Worm (Caenorhabditis elegans): ENCODE data around the gene nlp-23.

nlp-23 gene

DNA sequence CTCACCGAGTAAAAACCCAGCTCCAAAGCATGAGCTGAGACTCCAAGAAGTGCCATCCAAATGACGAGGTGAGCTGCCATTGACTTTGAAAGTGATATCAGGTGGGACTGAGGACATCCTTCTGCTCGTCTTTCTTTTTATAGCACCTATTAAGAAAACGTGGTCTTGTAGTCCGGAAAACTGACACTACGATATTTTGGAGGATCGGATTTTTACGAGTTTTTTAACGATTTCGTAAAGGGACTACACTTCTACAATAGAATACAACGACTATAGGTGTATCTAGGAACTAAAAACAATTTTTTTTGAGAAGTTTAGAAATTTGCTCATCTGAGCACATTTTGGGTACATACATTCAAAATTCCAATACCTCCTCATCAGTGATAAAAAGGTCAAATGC is at the start of gene nlp-23:
Gene nlp-23, minus strand, starts transcription at position 101 of the 400 bp plus-strand sequence.
- TF ChIP-seq unc-86 (tag; optimal IDR thresholded peaks at IDR 0.05) (no peak), ztf-4 (tag; optimal IDR thresholded peaks at IDR 0.05) (no peak), fos-1 (tag; optimal IDR thresholded peaks at IDR 0.05) (no peak), mdl-1 (tag; optimal IDR thresholded peaks at IDR 0.05) (no peak), C34B4.2 (tag; optimal IDR thresholded peaks at IDR 0.05) (no peak)

DNA sequence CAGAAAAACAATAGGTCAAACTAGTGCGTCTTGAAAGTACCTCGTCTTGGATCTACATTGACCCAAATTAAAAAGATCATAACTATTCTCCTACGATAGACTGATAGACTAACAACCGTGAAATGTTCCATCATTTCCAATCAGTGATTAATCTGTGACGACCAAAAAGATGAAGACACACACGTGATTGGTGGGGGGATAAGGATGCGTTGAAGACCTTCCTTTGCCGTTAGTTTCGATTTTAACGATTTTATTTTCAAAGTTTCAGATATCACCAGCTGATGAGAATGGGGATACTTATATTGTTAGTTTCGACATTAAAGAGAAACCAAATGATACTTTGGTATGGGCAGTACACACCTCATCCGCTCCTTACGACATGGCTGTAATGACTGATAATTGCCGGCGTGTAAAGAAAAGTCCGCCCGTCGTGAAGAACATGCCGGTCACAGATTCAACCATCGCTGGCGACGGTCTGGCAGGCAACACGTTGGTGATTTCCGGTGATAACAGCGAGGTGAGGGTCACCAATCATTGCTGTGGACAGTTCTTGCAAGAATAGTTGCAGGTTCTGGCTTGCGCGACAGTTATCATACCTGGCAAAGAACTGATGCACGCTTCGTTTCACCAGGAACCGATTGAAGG is 44.3 kb upstream of the nlp-23 start:
- TF ChIP-seq grh-1 (GFP tag; IDR thresholded peaks at IDR 0.05) (no peak), irx-1 (tag; optimal IDR thresholded peaks at IDR 0.05) (no peak), lsy-2 (tag; optimal IDR thresholded peaks at IDR 0.05) (no peak), fos-1 (tag; optimal IDR thresholded peaks at IDR 0.05) (no peak), nhr-71 (tag; optimal IDR thresholded peaks at IDR 0.05) (peak; percentile 5), C34B4.2 (tag; optimal IDR thresholded peaks at IDR 0.05) (no peak), egl-13 (tag; optimal IDR thresholded peaks at IDR 0.05) (no peak), nhr-85 (tag) (peak; percentile 83), mef-2 (tag; optimal IDR thresholded peaks at IDR 0.05) (no peak), elt-3 (tag; optimal IDR thresholded peaks at IDR 0.05) (peak in 1 of 6 experiments; percentile 54), blmp-1 (tag; optimal IDR thresholded peaks at IDR 0.05) (peak; percentile 79)

DNA sequence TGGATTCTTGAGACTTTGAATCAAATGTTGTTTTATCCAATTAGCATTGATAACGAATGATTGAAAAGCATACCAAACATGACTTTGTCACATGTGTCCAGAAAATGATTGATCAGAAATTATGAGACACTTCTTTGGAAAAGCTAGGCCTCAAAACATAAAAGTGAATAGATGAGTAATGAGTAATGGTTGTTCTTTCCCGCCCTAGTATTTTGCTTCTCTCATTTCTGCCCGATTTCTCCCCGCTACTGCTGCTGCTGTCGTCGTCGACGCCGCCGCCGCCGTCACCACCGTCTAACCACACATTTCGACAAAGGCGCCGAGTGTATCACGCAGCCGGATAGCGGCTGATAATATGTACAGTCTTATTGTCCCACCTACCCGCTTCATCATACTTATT is 42.7 kb upstream of the nlp-23 start, which contains the start of gene F47G3.1:
Gene F47G3.1, plus strand, starts transcription at position 301 of the 400 bp plus-strand sequence.
- TF ChIP-seq unc-98 (GFP tag; IDR thresholded peaks at IDR 0.05) (no peak), egl-13 (tag; optimal IDR thresholded peaks at IDR 0.05) (no peak), nhr-77 (tag; optimal IDR thresholded peaks at IDR 0.05) (no peak), elt-3 (tag; optimal IDR thresholded peaks at IDR 0.05) (peak in 1 of 6 experiments; percentile 9), nhr-85 (tag) (peak; percentile 61), alr-1 (tag; optimal IDR thresholded peaks at IDR 0.05; ENCODE audit: borderline replicate concordance) (no peak), blmp-1 (tag; optimal IDR thresholded peaks at IDR 0.05) (peak; percentile 39), grh-1 (GFP tag; IDR thresholded peaks at IDR 0.05) (no peak), isw-1 (GFP tag; IDR thresholded peaks at IDR 0.05) (no peak), mef-2 (tag; optimal IDR thresholded peaks at IDR 0.05) (no peak), ceh-90 (tag; optimal IDR thresholded peaks at IDR 0.05) (no peak), elt-2 (tag; optimal IDR thresholded peaks at IDR 0.05) (no peak), F16B12.6 (tag; optimal IDR thresholded peaks at IDR 0.05) (no peak)

DNA sequence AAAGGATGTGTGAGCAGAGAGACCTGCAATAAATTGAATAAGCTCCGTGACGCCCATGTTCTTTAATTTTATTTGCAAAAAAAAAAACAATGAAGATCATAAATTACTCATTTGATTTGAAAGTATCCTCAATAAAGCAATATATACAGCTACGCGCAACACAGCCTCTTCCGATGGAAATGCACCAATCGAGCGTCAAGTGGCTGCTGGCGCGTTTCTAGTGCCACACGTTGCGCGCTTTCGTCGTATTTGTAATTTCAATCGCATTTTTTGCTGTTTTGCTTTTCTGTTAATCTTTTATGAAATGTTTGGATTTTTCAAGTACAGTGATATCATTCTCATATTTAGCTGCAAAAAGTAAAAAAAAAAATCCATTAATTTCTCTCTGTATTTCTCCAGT is 39.5 kb upstream of the nlp-23 start:
- peak; percentile 57 for TF ChIP-seq dsc-1 (tag; optimal IDR thresholded peaks at IDR 0.05)
- TF ChIP-seq snpc-4 (tag; optimal IDR thresholded peaks at IDR 0.05), result peak; percentile 58
- TF ChIP-seq nhr-85 (tag), result peak; percentile 78
- TF ChIP-seq xbp-1 (tag; optimal IDR thresholded peaks at IDR 0.05), result peak; percentile 60
- TF ChIP-seq nhr-237 (tag; optimal IDR thresholded peaks at IDR 0.05), result no peak
- TF ChIP-seq skn-1 (tag; optimal IDR thresholded peaks at IDR 0.05), result peak; percentile 72
- TF ChIP-seq nhr-71 (tag; optimal IDR thresholded peaks at IDR 0.05), result peak; percentile 83
- peak; percentile 22 for TF ChIP-seq nhr-76 (tag; optimal IDR thresholded peaks at IDR 0.05)
- peak; percentile 73 for TF ChIP-seq nhr-90 (tag; optimal IDR thresholded peaks at IDR 0.05; ENCODE audit: poor library complexity)
- peak; percentile 73 to 74 for TF ChIP-seq lsy-2 (tag; optimal IDR thresholded peaks at IDR 0.05)
- peak; percentile 34 for TF ChIP-seq isw-1 (GFP tag; IDR thresholded peaks at IDR 0.05)
- peak; percentile 83 for TF ChIP-seq rnt-1 (tag; optimal IDR thresholded peaks at IDR 0.05)
- TF ChIP-seq lir-3 (tag; optimal IDR thresholded peaks at IDR 0.05; ENCODE audit: poor library complexity), result no peak
- peak; percentile 59 to 77 for TF ChIP-seq lin-35 (GFP tag; optimal IDR thresholded peaks at IDR 0.05)
- peak; percentile 0 for TF ChIP-seq zip-4 (GFP tag; optimal IDR thresholded peaks at IDR 0.05)
- TF ChIP-seq C34B4.2 (tag; optimal IDR thresholded peaks at IDR 0.05), result no peak
- TF ChIP-seq lin-14 (GFP tag; optimal IDR thresholded peaks at IDR 0.05), result peak; percentile 71
- no peak for TF ChIP-seq jun-1 (tag; optimal IDR thresholded peaks at IDR 0.05)
- TF ChIP-seq lin-13 (GFP tag; optimal IDR thresholded peaks at IDR 0.05), result no peak
- peak; percentile 81 for TF ChIP-seq snu-23 (GFP tag; optimal IDR thresholded peaks at IDR 0.05)
- TF ChIP-seq hpl-2 (GFP tag; optimal IDR thresholded peaks at IDR 0.05), result no peak
- no peak for TF ChIP-seq C04F5.9 (tag; optimal IDR thresholded peaks at IDR 0.05)
- no peak for TF ChIP-seq ceh-90 (tag; optimal IDR thresholded peaks at IDR 0.05)
- TF ChIP-seq tbx-2 (tag; optimal IDR thresholded peaks at IDR 0.05), result peak; percentile 61
- TF ChIP-seq dpl-1 (GFP tag; optimal IDR thresholded peaks at IDR 0.05), result peak in 2 of 3 experiments; percentile 57 to 63
- TF ChIP-seq irx-1 (tag; optimal IDR thresholded peaks at IDR 0.05), result peak; percentile 14
- TF ChIP-seq F16B12.6 (tag; optimal IDR thresholded peaks at IDR 0.05), result peak; percentile 1
- peak; percentile 6 to 41 for TF ChIP-seq efl-1 (optimal IDR thresholded peaks at IDR 0.05)
- peak; percentile 54 to 86 for TF ChIP-seq efl-1 (GFP tag; optimal IDR thresholded peaks at IDR 0.05 in 1 of 2)
- TF ChIP-seq lin-39 (tag; optimal IDR thresholded peaks at IDR 0.05), result peak; percentile 17
- peak; percentile 35 to 40 (median 39) for TF ChIP-seq ceh-82 (tag; optimal IDR thresholded peaks at IDR 0.05)
- TF ChIP-seq nhr-20 (tag; optimal IDR thresholded peaks at IDR 0.05), result peak; percentile 75

Data from whole organism, L1 larva.